Fruit fly (Drosophila melanogaster) Kc167 (cell line): ENCODE measurements around the gene Nedd8.

Experiments
- Myc ChIP-seq: fragments of >200 bp; optimal IDR thresholded peaks from 2 replicates; lab custom pipeline; 2017; ENCODE audit warnings: missing external identifiers
- Sin3A ChIP-seq: fragments of >200 bp; optimal IDR thresholded peaks from 2 replicates; lab custom pipeline; 2018; ENCODE audit warnings: missing external identifiers
- insv ChIP-seq: fragments of >200 bp; optimal IDR thresholded peaks from 3 replicates; lab custom pipeline; 2018; ENCODE audit warnings: missing external identifiers
- psq ChIP-seq: fragments of >200 bp; optimal IDR thresholded peaks from 2 replicates; lab custom pipeline; 2017; ENCODE audit warnings: missing external identifiers

DNA sequence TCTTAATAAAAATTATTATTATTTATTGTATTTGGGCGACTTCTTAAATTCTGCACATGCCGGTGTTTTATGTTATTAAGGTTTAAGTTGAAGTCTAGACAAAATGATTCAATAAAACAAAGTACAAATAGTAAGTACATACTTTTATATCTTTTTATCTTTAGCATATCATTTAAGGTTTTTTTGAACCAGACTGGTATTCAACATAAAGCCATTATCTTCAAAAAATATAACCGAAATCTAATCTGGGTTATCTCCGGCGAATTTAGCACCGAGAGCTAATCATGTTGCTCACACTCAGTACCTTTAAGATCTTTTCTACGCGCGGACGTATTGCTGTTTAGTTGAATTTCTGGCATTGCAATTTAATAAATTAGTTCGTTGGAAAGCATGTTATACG, 45.5 kb upstream of the Nedd8 start, which contains the start of gene CG31792:
- TF ChIP-seq psq (lab: Kevin White, UChicago) (no peak), Myc (lab: Kevin White, UChicago) (no peak), insv (lab: Kevin White, UChicago) (no peak), Sin3A (lab: Kevin White, UChicago) (no peak)
